Fruit fly (Drosophila melanogaster) S2 (cell line): ENCODE data around the gene RhoGAP68F.

Experiments
- CG8478 ChIP-seq: fragments of >200 bp; optimal IDR thresholded peaks from 2 replicates; lab custom pipeline; 2018
- CTCF ChIP-seq, 2 experiments: fragments of >200 bp; optimal IDR thresholded peaks; 2 replicates each; lab custom pipeline; 2018

Gene RhoGAP68F

DNA sequence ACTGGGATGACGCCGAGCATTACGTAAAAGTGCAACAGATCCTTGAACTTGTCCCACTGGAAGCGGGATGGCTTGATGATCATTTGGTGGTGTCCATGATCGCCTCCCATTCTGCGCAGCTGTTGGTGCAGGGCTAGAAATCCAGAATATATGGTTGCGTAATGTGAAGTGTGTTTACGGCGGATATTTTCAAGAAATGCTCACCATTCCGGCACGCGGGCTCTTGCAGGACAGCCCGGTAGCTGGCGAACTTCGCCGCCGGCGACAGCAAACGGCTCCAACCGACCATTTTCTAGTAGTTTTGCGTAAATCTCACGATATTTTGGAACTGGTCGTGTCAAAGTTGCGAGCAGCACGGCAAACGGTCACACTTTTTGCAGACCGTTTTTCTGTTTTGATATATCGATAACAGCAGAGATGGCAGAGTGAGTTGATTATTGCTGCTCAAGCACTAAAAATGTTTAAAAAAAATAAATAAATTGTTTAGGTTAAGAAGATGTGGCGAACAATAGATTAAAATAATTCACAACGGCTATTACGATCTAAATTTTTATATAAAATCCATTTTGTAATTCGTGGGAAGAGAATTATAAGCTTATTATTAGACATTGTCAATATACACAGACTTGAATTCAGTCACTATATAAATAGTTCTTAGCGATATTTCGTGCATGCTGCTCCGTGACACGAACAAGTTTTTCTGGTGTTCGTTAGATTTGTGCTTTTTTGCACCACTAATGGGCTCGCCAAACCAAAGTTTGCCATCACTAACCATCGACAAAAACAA is at the start of gene RhoGAP68F, which contains the start of gene ND-SGDH:
Gene RhoGAP68F (plus strand): TSS at position 756 of the 787 bp plus-strand sequence.
Gene ND-SGDH (minus strand): TSS at position 472 of the 787 bp plus-strand sequence.
- no peak for TF ChIP-seq CTCF (optimal IDR thresholded peaks at IDR 0.05; lab: Kevin White, UChicago)

DNA sequence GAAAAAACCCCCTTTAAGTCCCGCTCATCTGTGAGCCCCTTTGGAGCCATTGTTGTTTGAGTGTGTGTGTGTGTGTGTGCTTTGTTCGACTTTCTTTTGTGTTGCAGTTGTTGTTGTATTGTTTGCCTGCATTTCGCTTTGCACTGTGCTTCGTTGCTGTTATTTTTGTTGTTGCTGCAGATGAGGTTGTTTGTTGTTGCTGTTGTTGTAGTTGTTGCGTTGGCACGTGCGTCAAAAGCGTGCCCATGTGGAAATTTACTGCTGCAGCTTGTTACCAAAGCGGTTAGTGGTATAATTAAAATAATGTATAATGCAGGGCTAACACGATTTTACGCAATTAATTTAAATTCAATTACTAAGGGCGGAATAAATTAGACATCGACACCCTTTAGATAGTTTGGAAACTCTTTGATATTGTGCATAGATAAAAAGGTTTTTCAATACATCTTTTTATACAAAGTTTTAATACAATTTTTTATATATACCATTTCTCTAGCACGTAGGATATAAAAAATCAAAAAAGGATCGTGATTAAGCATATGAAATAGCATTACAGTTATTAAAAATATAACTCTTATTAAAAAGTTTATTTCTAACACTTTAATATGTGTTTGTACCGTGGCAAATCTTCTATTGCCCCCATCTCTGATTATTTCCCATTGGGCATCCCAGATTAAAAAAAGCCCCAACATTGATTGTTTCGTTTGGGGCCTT is 48.3 kb upstream of the RhoGAP68F start:
- TF ChIP-seq CTCF (optimal IDR thresholded peaks at IDR 0.05; lab: Kevin White, UChicago) (no peak), CG8478 (lab: Kevin White, UChicago) (no peak)

DNA sequence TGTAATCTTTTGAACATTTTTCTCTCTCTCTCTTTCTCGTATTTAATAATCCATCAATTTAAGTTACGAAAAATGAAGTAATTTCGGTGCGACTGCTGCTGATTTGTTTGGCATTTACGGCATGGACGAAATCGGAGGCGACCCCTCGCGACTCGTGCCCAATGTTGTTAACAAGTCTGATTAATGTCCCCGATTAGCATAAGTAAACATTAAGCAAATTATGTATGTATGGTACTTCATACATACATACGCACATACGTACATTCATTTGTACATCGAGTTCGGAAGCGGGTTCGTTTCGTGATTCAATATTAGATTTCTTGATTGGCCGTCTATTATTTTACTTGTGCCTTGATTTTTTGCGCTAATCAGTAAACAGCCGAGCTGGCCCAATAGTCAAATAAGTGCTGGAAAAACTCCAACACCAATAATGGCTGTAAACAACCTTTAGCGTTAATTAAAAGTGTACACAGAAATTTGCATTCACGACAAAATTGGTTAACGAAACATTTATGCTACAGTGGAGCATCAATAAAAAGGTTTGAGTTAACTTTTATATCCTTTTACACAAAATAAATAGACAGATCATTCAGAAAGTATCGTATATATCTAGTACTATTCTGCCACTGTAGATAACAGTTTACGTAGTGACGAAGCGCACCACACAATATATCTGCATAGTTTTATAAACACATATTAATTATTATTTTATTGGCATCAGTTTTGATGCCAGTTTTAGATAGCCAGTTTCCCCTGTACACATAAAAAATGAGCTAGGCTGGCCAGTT is 47.6 kb upstream of the RhoGAP68F start:
- TF ChIP-seq CTCF (optimal IDR thresholded peaks at IDR 0.05; lab: Kevin White, UChicago), result no peak
- no peak for TF ChIP-seq CG8478 (lab: Kevin White, UChicago)

DNA sequence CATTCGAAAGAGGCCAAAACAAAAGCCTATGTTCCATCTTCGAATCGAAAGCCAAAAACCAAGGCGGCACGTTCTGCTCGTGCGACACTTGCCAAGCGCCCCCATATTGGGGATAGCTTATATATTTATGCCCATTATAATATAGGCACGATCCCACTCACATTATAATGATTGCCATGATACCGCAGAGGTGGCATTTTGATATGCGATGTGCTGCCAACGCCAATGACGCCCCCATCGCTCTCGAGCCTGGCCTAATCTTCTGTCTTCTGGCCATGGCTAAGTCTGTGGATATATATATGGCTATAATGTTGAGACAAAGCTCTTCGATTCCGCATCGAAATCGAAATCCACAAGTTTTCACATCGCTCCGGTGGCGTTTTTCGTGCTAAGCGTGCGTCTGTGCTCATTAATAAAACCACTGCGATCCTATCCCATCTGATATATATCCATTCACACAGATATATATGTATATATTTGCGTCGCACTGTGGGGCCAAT is 45.8 kb upstream of the RhoGAP68F start:
- TF ChIP-seq CG8478 (lab: Kevin White, UChicago), result no peak
- no peak for TF ChIP-seq CTCF (optimal IDR thresholded peaks at IDR 0.05; lab: Kevin White, UChicago)

DNA sequence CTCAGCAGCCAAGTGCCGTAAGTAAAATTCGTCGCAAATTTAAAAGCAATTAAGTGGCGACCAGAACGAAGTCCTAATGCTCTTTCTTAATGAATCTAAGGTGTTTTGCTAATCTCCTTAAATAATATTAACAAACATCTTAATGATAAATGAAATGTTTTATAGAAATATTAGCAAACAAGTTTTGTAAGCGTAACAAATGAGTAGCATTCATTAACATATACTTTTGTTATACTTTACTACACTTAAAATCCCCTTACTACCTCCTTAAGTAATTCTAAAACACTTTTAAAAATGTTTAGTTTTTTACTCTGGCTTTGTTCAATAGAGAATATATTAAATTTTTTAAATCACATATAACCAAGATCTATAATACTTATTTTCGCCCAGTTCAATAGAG is 42.7 kb upstream of the RhoGAP68F start:
- no peak for TF ChIP-seq CG8478 (lab: Kevin White, UChicago)
- TF ChIP-seq CTCF (optimal IDR thresholded peaks at IDR 0.05; lab: Kevin White, UChicago), result no peak

DNA sequence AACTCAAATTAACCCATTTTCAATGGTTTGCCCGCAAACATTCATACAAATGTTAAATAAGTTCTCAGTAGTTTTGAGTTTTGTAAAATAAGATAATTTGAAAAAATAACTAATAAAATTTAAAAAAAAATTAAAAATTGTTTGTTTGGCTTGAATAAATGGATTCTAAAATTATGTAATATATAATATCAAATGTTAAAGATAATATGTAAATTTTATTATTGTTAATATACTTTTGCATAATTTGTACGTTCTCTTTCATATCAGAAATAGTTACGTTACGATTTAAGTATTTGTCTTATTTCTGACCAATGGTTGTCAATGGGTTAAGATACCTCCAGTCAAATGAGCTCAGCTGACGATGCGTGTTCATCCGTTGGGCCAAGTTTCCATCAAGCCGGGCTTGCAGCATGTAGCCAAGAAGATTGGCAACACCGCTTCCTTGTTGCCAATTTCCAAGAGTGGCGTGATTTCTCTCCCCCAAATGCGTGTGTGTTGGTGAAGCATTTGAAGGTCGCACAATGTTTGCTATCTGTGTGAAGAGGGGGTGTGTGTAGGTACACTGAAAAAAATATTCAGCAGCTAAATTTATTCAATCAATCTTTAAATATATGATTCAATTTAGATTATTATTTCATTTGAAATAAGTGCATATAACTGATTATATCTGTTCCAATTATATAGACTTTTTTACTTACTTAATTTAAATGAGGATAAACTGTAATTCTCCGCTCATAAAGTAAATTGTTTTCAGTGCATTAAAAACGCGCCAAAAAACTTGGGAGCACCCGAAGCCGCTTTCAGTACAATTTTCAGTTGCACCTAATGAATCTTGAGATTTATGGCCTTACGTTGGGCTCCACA is 41.6 kb upstream of the RhoGAP68F start:
- TF ChIP-seq CG8478 (lab: Kevin White, UChicago) (no peak), CTCF (optimal IDR thresholded peaks at IDR 0.05; lab: Kevin White, UChicago) (no peak)

DNA sequence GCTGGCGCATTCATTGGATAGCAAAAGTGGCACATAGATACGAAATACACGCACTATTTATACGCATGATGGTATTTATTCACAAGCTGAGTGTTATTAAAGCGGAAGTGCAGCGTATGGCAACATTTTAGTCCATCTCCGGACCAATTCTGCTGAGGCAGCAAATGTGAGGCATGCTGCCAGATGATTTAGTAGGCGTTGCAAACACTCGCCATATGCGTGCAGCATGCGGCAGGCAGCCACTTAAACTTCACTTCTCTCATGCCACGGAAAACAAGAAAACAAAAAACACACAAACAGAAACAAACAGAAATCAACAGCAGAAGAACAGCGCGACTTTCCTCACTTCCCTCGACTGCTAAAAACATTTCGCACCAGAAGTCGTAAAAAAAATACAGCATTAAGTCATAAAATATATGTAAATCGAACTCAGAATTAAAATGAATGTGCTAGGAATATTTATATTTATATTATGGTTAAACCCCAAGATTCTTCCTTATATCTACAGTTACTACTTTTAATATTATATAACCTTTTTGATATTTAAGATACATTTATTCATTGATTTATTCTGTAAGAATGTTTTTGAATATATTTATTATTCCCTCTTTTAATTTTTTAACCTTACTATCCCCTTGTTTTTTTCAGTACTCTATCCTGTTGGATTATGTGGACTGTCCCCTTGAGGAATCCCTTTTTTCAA is 39.2 kb upstream of the RhoGAP68F start:
- TF ChIP-seq CG8478 (lab: Kevin White, UChicago) (no peak), CTCF (optimal IDR thresholded peaks at IDR 0.05; lab: Kevin White, UChicago) (no peak)

DNA sequence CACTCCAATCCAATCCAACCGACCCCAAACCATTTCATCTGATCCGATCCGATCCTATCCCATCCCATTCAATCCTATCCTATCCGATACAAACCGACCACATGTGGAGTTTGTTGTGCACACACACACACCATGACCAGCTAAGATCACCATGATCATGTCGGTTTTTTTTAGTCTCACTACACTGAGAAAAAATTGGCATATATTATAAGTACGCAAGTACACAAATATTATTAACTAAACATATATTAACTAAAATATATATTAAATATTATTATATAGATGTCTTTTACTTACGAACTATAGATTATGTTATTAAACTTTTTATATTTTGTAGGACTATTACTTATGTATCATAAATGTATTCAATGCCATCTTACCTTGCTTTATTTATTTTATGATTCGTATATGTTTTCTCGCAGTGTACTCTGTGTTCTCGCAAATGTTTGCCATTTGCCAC is 36.7 kb upstream of the RhoGAP68F start:
- TF ChIP-seq CG8478 (lab: Kevin White, UChicago), result no peak
- no peak for TF ChIP-seq CTCF (optimal IDR thresholded peaks at IDR 0.05; lab: Kevin White, UChicago)

DNA sequence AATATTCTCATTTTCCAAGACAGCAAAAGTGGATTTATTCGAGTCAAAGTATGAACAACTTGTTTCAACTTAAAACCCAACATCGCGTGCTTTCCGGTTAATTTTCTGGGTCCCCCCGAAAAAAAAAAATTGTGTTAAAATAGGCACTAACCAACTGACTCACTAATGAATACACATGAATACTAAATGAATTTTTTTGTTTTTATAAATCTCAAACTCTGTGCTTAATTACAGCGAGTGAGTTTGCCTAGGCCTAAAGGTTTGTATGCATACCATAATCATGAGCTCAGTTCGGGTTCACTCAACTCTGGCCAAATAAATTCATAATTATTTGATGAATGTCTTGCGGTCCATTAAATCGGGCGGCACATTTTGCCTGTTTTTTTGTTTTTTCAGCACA is 31.3 kb upstream of the RhoGAP68F start:
- TF ChIP-seq CTCF (optimal IDR thresholded peaks at IDR 0.05; lab: Kevin White, UChicago), result no peak
- TF ChIP-seq CG8478 (lab: Kevin White, UChicago), result no peak

DNA sequence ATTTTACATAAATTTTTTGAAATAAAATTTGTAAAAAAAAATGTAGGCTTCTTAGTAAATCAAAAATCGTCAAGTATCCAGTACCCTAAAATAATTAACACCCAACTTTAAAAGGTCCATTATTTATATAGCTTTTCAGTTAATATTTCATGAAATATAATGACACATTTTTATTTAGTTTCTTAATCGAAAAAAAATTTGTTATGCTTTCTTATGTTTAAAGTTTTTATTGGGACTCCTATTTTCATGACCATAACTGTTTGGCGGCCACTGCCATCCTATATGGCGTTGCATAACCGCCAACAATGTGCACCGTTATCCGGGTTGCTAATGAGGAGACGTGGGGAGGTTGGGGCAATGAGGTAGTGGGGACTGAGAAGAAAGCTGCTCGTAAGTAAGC is 30.2 kb upstream of the RhoGAP68F start:
- TF ChIP-seq CG8478 (lab: Kevin White, UChicago) (no peak), CTCF (optimal IDR thresholded peaks at IDR 0.05; lab: Kevin White, UChicago) (no peak)

DNA sequence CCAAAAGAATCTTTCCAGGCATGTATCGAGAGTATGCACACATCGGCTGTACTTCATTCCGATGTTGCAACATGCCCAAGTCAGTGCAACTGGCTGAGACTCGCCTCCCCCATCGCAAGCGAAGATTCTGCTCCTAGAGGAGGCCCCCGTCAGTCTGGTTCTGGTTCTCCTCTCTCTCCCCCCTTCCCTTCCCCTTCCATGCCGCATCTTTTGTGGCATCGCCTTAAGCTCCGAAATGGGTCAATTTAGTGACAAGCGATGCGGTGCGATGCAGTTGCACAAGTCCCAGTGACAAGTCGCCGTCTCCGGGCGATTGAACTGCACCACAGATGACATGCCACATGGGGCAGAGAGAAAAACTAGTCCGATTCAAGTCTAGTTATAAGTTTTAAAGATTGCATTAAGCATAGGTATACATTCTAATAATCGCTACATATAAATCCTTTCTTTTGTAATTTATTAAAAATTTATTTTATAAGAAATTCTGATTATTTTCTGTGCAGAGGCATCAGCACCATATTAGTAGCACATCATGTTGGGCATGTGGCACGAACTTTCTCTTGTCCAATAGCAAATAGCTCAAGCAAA is 29.5 kb upstream of the RhoGAP68F start:
- TF ChIP-seq CTCF (optimal IDR thresholded peaks at IDR 0.05; lab: Kevin White, UChicago) (no peak), CG8478 (lab: Kevin White, UChicago) (no peak)

DNA sequence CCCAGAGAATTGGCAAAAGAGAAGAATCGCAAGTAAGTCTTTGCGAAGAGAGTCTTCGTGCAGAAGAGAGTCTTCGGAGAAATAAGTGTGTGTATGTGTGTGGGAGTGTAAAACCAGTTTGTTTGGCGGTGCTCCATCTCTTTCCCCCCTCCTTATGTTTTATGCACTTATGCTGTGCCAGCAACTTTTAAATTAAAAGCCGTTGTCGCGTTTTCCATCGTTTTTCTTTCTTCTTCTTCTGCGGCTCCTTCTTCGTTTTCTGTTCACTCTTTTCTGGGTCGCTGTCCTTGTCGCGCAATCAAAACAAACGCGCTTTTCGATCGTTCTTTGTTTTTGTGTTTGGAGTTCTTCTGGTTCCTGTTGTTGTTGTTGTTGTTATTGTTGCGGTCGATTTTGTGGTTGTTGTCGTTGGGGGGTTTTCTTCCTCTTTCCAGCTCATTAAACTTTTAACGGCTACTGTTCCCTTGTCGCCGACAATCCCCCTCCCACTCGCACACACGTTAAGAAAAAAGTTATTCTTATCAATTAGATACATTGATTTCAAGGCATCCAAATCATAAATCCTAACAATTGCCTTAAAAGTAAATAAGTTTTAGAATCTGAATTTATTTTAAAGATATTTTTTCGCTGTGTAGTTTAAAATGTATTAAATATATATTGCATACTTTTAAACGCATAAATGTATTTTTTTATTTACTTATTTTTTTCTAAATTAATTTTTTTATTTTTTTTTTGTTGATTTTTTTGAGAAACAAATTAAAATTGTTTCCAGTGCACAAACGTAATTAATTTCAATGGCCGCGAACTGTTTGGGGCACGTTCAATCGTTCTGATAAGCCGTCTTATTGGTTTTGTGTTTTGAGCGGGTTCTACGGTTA is 27.3 kb upstream of the RhoGAP68F start:
- TF ChIP-seq CTCF (optimal IDR thresholded peaks at IDR 0.05; lab: Kevin White, UChicago) (no peak), CG8478 (lab: Kevin White, UChicago) (no peak)
